Fruit fly (Drosophila melanogaster) whole organism, wandering third instar larva: Measurements from ENCODE around the gene Sfp23F.

Source experiments
- Abd-B ChIP-seq: fragments of >200 bp; optimal IDR thresholded peaks from 2 replicates; lab custom pipeline; 2017; ENCODE audit warnings: missing biosample characterization, missing genetic modification characterization
- CG32264 ChIP-seq: fragments of 200-800 bp; sonication (Bioruptor generic); optimal IDR thresholded peaks from 2 replicates; lab custom pipeline; 2016; ENCODE audit warnings: missing biosample characterization, missing genetic modification characterization
- CG9705 ChIP-seq: fragments of 200-800 bp; sonication (Bioruptor generic); optimal IDR thresholded peaks from 2 replicates; lab custom pipeline; 2018; ENCODE audit warnings: missing biosample characterization, mild to moderate bottlenecking, missing genetic modification characterization
- CrebA ChIP-seq: fragments of 200-800 bp; sonication (Bioruptor generic); optimal IDR thresholded peaks from 2 replicates; lab custom pipeline; 2016; ENCODE audit warnings: missing biosample characterization, mild to moderate bottlenecking, missing genetic modification characterization, borderline replicate concordance
- Dfd ChIP-seq: fragments of >200 bp; optimal IDR thresholded peaks from 2 replicates; lab custom pipeline; 2017; ENCODE audit warnings: missing biosample characterization, missing genetic modification characterization
- Dif ChIP-seq: fragments of 200-275, 200-300 bp; sonication (Bioruptor generic); optimal IDR thresholded peaks from 2 replicates; lab custom pipeline; 2018; ENCODE audit warnings: missing biosample characterization, missing genetic modification characterization; ENCODE audit not compliant: partially characterized antibody
- GATAd ChIP-seq: sonication (Bioruptor generic); optimal IDR thresholded peaks from 2 replicates; lab custom pipeline; 2016; ENCODE audit warnings: missing biosample characterization, missing genetic modification characterization
- HLH106 ChIP-seq: fragments of 200-800 bp; optimal IDR thresholded peaks from 3 replicates; lab custom pipeline; 2019; ENCODE audit warnings: missing biosample characterization, mild to moderate bottlenecking, missing genetic modification characterization, moderate library complexity
- Hnf4 ChIP-seq: fragments of 200-800 bp; sonication (Bioruptor generic); optimal IDR thresholded peaks from 2 replicates; lab custom pipeline; 2016; ENCODE audit warnings: missing biosample characterization, mild to moderate bottlenecking, missing genetic modification characterization
- Hr78 ChIP-seq: fragments of >200 bp; optimal IDR thresholded peaks from 2 replicates; lab custom pipeline; 2017; ENCODE audit warnings: missing biosample characterization, missing genetic modification characterization
- Hr83 ChIP-seq: fragments of 200-300 bp; sonication (Bioruptor generic); optimal IDR thresholded peaks from 2 replicates; lab custom pipeline; 2016; ENCODE audit warnings: missing biosample characterization, mild to moderate bottlenecking, missing genetic modification characterization, moderate library complexity; ENCODE audit not compliant: poor library complexity, severe bottlenecking
- Jra ChIP-seq: sonication (Bioruptor generic); optimal IDR thresholded peaks from 2 replicates; lab custom pipeline; 2016; ENCODE audit warnings: missing biosample characterization, missing genetic modification characterization
- Myc ChIP-seq: fragments of >200 bp; optimal IDR thresholded peaks from 2 replicates; lab custom pipeline; 2017
- N ChIP-seq: fragments of >200 bp; optimal IDR thresholded peaks from 2 replicates; lab custom pipeline; 2018; ENCODE audit warnings: missing biosample characterization, missing external identifiers, missing genetic modification characterization
- OdsH ChIP-seq: fragments of 200-800 bp; sonication (Bioruptor generic); optimal IDR thresholded peaks from 2 replicates; lab custom pipeline; 2016; ENCODE audit warnings: missing biosample characterization, mild to moderate bottlenecking, missing genetic modification characterization
- Rel ChIP-seq, 2 experiments: fragments of 200-800 bp; sonication (Bioruptor generic) in 1 of 2; optimal IDR thresholded peaks; 2 replicates in 1 of 2; 3 replicates in 1 of 2; lab custom pipeline; 2016 to 2019; ENCODE audit warnings: mild to moderate bottlenecking in 2 of 2, missing biosample characterization in 2 of 2, missing genetic modification characterization in 2 of 2, moderate library complexity in 1 of 2
- Vsx2 ChIP-seq: fragments of 200-300, 225-300 bp; sonication (Bioruptor generic); optimal IDR thresholded peaks from 2 replicates; lab custom pipeline; 2018; ENCODE audit warnings: missing biosample characterization, missing genetic modification characterization; ENCODE audit not compliant: partially characterized antibody
- br ChIP-seq: fragments of 200-800 bp; sonication (Bioruptor generic); optimal IDR thresholded peaks from 2 replicates; lab custom pipeline; 2016; ENCODE audit warnings: missing biosample characterization, missing genetic modification characterization
- brk ChIP-seq: fragments of 200-800 bp; sonication (Bioruptor generic); optimal IDR thresholded peaks from 2 replicates; lab custom pipeline; 2016; ENCODE audit warnings: missing biosample characterization, mild to moderate bottlenecking, missing genetic modification characterization
- dl ChIP-seq, 2 experiments: fragments of 175-275, 200-275 bp in 1 of 2; fragments of 200-275 bp in 1 of 2; sonication (Bioruptor generic); optimal IDR thresholded peaks; lab custom pipeline; 2018; ENCODE audit warnings: mild to moderate bottlenecking in 2 of 2, missing biosample characterization in 2 of 2, missing genetic modification characterization in 2 of 2, moderate library complexity in 2 of 2; ENCODE audit not compliant: partially characterized antibody in 2 of 2, insufficient read depth in 1 of 2
- dmrt93B ChIP-seq: fragments of 200-800 bp; sonication (Bioruptor generic); optimal IDR thresholded peaks from 2 replicates; lab custom pipeline; 2018; ENCODE audit warnings: missing biosample characterization, mild to moderate bottlenecking, missing genetic modification characterization
- dsf ChIP-seq: sonication (Bioruptor generic); optimal IDR thresholded peaks from 2 replicates; lab custom pipeline; 2016; ENCODE audit warnings: missing biosample characterization, missing genetic modification characterization, borderline replicate concordance
- fru ChIP-seq: fragments of 200-800 bp; sonication (Bioruptor generic); optimal IDR thresholded peaks from 3 replicates; lab custom pipeline; 2016; ENCODE audit warnings: missing biosample characterization, mild to moderate bottlenecking, missing genetic modification characterization
- h ChIP-seq: fragments of 200-800 bp; sonication (Bioruptor generic); optimal IDR thresholded peaks from 3 replicates; lab custom pipeline; 2016; ENCODE audit warnings: missing biosample characterization, mild to moderate bottlenecking, missing genetic modification characterization
- jim ChIP-seq: fragments of 175-275, 200-325 bp; sonication (Bioruptor generic); optimal IDR thresholded peaks from 2 replicates; lab custom pipeline; 2016; ENCODE audit warnings: missing biosample characterization, mild to moderate bottlenecking, missing genetic modification characterization
- lola ChIP-seq: fragments of >200 bp; optimal IDR thresholded peaks from 2 replicates; lab custom pipeline; 2017; ENCODE audit warnings: missing biosample characterization, missing genetic modification characterization
- pan ChIP-seq: fragments of >200 bp; optimal IDR thresholded peaks from 2 replicates; lab custom pipeline; 2017
- psq ChIP-seq: fragments of 200-800 bp; sonication (Bioruptor generic); optimal IDR thresholded peaks from 3 replicates; lab custom pipeline; 2017; ENCODE audit warnings: missing biosample characterization, mild to moderate bottlenecking, missing genetic modification characterization, moderate library complexity
- rgr ChIP-seq: fragments of 200-800 bp; sonication (Bioruptor generic); optimal IDR thresholded peaks from 3 replicates; lab custom pipeline; 2016; ENCODE audit warnings: missing biosample characterization, mild to moderate bottlenecking, missing genetic modification characterization
- sage ChIP-seq: fragments of 200-800 bp; sonication (Bioruptor generic); optimal IDR thresholded peaks from 2 replicates; lab custom pipeline; 2016; ENCODE audit warnings: missing biosample characterization, mild to moderate bottlenecking, missing genetic modification characterization
- sv ChIP-seq: fragments of 200-800 bp; sonication (Bioruptor generic); optimal IDR thresholded peaks from 3 replicates; lab custom pipeline; 2016; ENCODE audit warnings: missing biosample characterization, missing genetic modification characterization
- tai ChIP-seq: sonication (Bioruptor generic); optimal IDR thresholded peaks from 2 replicates; lab custom pipeline; 2016; ENCODE audit warnings: missing biosample characterization, missing genetic modification characterization
- usp ChIP-seq: fragments of >200 bp; optimal IDR thresholded peaks from 2 replicates; lab custom pipeline; 2017; ENCODE audit warnings: missing biosample characterization, missing genetic modification characterization
- woc ChIP-seq: sonication (Bioruptor generic); optimal IDR thresholded peaks from 2 replicates; lab custom pipeline; 2016; ENCODE audit warnings: missing biosample characterization, mild to moderate bottlenecking, missing genetic modification characterization

Sfp23F gene

dm6 chr2L:3354642-3355380 lies 32.7 kb downstream of the Sfp23F start, which contains the start of gene E23 (continued):
- TF ChIP-seq dsf (GFP tag; lab: Kevin White, UChicago) (peak; percentile 49), Abd-B (no peak), dl (GFP tag; optimal IDR thresholded peaks at IDR 0.05; lab: Kevin White, UChicago; ENCODE audit: insufficient read depth in 1 of 2, partially characterized antibody in 2 of 2) (peak; percentile 96), CG9705 (GFP tag; lab: Kevin White, UChicago) (peak; percentile 81), psq (peak; percentile 94), brk (GFP tag; lab: Kevin White, UChicago) (peak; percentile 85), Hr78 (GFP tag; lab: Kevin White, UChicago) (no peak)

- TF ChIP-seq br (no peak), CrebA (GFP tag; lab: Kevin White, UChicago) (no peak), woc (GFP tag; lab: Kevin White, UChicago) (no peak), Hr78 (GFP tag; lab: Kevin White, UChicago) (no peak), dmrt93B (no peak), rgr (GFP tag; lab: Kevin White, UChicago) (no peak), Jra (GFP tag; lab: Kevin White, UChicago) (no peak), tai (GFP tag; lab: Kevin White, UChicago) (no peak), Abd-B (no peak), brk (GFP tag; lab: Kevin White, UChicago) (no peak), fru (GFP tag; lab: Kevin White, UChicago) (no peak), N (GFP tag; lab: Kevin White, UChicago) (no peak), pan (lab: Kevin White, UChicago) (no peak)
Observed at dm6 chr2L:3353791-3354190, 33.8 kb downstream of the Sfp23F start.

- TF ChIP-seq sv (GFP tag; lab: Kevin White, UChicago) (no peak), brk (GFP tag; lab: Kevin White, UChicago) (no peak), Dfd (GFP tag; lab: Kevin White, UChicago) (peak; percentile 94)
Observed at dm6 chr2L:3352927-3353326, 34.6 kb downstream of the Sfp23F start.

DNA sequence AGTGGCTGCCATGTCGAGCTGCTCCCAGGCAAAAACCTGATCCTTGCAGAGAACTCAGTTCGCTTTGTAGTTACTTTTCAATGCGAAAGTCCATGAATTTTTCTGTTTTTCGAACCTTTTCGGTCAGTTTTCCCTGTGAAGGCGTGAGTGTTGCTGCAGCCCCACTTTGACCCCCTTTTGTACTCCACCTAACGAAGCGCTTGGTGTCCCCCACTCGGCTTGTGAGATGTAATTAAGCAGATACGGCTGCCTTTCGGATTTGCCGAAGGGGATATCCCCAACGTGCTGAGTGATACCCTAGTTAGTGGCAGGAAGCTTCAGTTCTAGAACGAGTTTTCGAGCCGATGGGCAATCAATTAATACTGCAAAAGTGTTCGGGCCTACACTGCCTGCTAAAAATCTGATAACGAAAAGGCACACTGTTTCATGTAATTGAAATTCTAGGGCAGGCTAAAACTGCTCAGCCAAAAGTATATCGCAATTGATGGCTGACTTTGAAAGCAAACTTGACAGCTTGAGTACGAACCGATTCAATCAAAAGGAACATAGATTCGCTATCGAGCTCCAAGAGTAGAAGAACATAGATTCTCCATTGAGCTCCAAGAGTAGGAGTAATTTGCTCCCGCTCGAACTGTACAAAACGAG lies 35.8 kb downstream of the Sfp23F start:
- TF ChIP-seq sage (GFP tag; lab: Kevin White, UChicago): no peak
- no peak for TF ChIP-seq Myc
- TF ChIP-seq psq: no peak
- no peak for TF ChIP-seq GATAd (GFP tag; lab: Kevin White, UChicago)
- TF ChIP-seq OdsH (GFP tag; lab: Kevin White, UChicago): peak; percentile 21
- no peak for TF ChIP-seq h
- no peak for TF ChIP-seq jim (GFP tag; lab: Kevin White, UChicago)
- TF ChIP-seq Vsx2 (GFP tag; lab: Kevin White, UChicago): no peak
- no peak for TF ChIP-seq Dfd (GFP tag; lab: Kevin White, UChicago)
- no peak for TF ChIP-seq sv (GFP tag; lab: Kevin White, UChicago)
- TF ChIP-seq Hr83 (GFP tag; lab: Kevin White, UChicago): no peak
- no peak for TF ChIP-seq CrebA (GFP tag; lab: Kevin White, UChicago)
- TF ChIP-seq Dif (GFP tag; lab: Kevin White, UChicago): no peak
- TF ChIP-seq usp (GFP tag; lab: Kevin White, UChicago): no peak
- no peak for TF ChIP-seq Abd-B
- no peak for TF ChIP-seq rgr (GFP tag; lab: Kevin White, UChicago)
- TF ChIP-seq HLH106: no peak
- TF ChIP-seq Rel (GFP tag; optimal IDR thresholded peaks at IDR 0.05; lab: Kevin White, UChicago): no peak
- TF ChIP-seq Rel (tag; optimal IDR thresholded peaks at IDR 0.05; lab: Kevin White, UChicago): no peak
- TF ChIP-seq fru (GFP tag; lab: Kevin White, UChicago): peak; percentile 21
- TF ChIP-seq CG32264 (GFP tag; lab: Kevin White, UChicago): no peak
- TF ChIP-seq br: peak; percentile 27
- TF ChIP-seq woc (GFP tag; lab: Kevin White, UChicago): peak; percentile 38
- no peak for TF ChIP-seq dmrt93B
- no peak for TF ChIP-seq Hnf4 (GFP tag; lab: Kevin White, UChicago)
- no peak for TF ChIP-seq lola (GFP tag; lab: Kevin White, UChicago)
